Fruit fly (Drosophila melanogaster): ENCODE data around the gene Proc.

dm6 chr2L:7828231-7828630 is 43.0 kb downstream of the Proc start:
- TF ChIP-seq usp (GFP tag; optimal IDR thresholded peaks at IDR 0.05) (no peak), pan (optimal IDR thresholded peaks at IDR 0.05) (no peak)

All from whole organism.